Worm (Caenorhabditis elegans): ENCODE data around the gene uev-2.

DNA sequence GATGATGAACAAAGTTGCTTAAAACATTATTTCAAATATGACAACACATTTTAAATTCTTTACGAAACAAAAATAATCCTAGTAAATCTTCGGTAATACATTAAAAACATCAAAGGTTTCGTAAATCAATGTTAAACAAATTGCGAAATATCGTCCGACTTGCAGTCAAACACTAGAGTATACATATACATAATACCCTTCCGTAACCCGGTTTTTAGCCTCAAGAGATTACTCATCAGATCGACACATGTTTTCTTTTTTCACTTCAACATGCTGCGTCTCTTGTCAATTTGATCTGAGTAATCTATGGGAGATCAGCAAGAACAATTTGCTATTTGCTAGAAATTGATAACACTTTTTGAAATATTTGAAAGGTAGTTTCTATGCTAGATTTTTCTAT lies 36.6 kb upstream of the uev-2 start:
- TF ChIP-seq him-1 (tag; optimal IDR thresholded peaks at IDR 0.05), result no peak
- TF ChIP-seq W03F9.2 (tag; optimal IDR thresholded peaks at IDR 0.05), result no peak
- no peak for TF ChIP-seq dao-5 (tag; optimal IDR thresholded peaks at IDR 0.05)

Measured in whole organism, L4/young adult.